Fruit fly (Drosophila melanogaster): ENCODE measurements around the gene CG5021.

The CG5021 gene

DNA sequence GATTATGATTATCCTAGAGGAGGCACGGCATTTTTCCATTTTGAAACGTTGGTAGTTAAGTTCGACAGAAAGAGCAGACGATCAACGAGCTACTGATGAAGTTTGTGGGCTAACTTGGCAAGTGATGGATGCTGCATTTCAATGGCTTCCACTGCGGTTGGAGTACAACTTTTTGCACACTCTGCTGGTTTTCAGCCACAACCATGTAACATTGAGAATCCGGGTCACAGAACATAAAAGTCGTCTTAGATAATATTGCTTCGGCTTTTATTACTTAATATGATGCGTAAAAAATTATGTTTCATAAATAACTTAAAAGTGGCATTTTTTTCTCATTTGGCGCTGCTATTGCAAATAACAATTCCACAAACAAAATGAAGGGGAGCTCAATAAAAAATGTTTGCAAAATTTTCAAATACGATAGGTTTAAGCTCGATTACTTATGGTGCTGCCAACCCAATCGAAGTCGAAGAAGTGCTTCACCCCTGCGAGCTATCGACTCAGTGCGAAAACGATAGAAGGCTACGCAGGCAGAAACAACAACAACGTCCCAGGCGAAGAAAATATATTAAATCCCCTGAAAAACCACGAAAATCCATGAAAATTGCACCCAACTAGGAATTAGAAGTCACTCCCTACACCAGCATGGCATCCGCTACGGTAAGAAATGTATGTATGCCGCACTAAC, at the start of gene CG5021, which contains the start of gene CG5653:
CG5021 (plus strand) TSS at position 506 of the 688 bp plus-strand sequence.
CG5653 (minus strand) TSS at position 51 of the 688 bp plus-strand sequence.
- TF ChIP-seq CTCF (optimal IDR thresholded peaks at IDR 0.05) (no peak), CG8478 (optimal IDR thresholded peaks at IDR 0.05) (no peak)

DNA sequence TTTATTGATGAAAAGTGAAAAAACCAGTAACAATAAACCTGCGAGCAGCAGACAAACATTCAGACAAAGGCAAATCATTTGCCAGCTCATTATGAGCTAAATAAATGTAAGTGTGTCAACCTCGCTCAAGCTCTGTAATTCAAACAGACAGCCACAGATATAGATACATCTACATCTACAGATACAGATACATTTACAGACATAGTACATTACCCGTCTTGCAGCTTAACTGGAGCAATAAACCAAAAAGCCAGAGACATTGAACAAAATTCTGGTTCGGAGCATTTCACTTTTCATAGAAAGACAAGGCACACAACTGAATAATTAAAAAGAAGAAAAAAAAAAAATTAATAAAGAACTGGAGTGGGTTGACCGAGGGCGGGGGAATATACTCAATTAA, 47.0 kb upstream of the CG5021 start:
- no peak for TF ChIP-seq CTCF (optimal IDR thresholded peaks at IDR 0.05)
- TF ChIP-seq CG8478 (optimal IDR thresholded peaks at IDR 0.05): no peak

DNA sequence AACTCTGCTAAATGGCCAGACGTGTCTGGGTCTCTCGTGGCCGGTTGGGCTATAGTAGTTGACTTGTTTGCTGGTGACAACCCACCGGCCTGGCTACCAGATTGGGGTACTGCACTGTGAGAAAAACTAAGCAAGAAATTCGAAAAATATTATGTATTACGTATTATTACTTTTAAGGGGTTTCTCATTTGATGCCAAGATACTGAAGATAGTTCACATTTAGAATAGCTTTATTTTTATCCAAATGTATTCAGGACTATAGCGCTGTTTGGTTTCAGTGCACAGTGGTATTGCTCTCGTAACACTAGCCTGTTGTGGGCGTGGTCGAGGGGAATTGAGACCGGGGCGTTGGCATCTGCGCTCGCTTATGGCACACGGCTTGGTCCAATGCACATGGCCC, 45.9 kb upstream of the CG5021 start:
- no peak for TF ChIP-seq CG8478 (optimal IDR thresholded peaks at IDR 0.05)
- TF ChIP-seq CTCF (optimal IDR thresholded peaks at IDR 0.05): no peak

DNA sequence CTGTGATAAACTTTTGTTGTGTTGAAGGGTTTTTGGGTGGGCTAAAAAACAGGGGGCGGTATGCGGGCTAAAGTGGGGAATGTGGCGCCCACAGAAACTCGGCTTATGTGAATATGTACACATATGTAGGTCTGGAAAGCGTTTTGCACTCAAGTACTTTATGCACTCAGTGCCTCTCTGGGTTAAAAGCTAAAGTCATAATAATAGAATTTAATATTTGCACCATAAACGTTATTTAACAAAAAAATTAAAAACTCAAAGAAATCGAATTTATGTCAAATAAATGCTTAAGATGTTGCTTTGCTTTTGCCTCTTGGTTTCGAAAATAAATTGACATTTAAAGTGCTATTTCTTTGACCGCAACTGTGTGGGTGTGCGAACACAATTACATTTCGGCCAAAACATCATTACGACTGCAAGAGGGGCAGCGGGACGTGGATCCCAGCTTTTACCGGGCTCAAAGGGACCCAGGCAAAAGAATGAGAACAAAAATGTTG, 42.2 kb upstream of the CG5021 start:
- no peak for TF ChIP-seq CTCF (optimal IDR thresholded peaks at IDR 0.05)

DNA sequence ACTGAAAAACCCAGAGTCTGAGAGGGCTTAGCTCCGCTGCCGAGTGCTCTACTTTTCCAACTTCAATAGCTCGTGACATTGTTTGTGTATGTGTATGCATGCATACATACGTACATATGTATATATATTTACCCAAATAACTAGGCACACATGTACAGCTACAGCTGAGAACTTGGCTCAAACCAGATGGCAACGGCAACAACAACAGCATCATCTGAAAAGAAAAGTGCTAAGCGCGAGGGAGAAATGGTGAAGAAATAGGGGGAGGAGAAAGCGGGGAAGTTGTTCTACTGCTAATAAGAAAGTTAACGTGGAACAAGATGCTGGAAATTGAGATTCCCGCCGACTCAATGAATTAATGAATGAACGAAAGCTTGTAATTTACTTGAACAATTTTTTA, 41.6 kb upstream of the CG5021 start:
- TF ChIP-seq CG8478 (optimal IDR thresholded peaks at IDR 0.05): no peak
- TF ChIP-seq CTCF (optimal IDR thresholded peaks at IDR 0.05): no peak

DNA sequence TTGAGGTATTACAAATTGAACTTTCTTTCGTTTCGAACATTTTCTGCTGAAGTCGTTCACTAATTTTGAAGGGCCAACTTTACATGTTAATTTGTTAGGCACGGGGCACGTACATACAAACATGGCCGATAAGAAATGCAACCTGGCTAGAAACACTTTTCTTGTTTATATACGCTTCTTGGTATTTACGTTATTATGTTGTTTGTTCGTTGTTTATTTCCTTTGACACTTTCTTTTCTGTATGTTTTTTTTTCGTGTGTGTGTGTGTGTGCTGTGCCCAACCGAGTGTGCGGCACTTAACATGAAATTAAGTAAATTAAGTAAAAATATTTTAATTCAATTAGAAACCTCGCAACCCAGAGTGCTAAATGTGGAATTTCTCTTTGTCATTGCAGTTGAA, 41.0 kb upstream of the CG5021 start:
- TF ChIP-seq CG8478 (optimal IDR thresholded peaks at IDR 0.05): no peak
- TF ChIP-seq CTCF (optimal IDR thresholded peaks at IDR 0.05): no peak

DNA sequence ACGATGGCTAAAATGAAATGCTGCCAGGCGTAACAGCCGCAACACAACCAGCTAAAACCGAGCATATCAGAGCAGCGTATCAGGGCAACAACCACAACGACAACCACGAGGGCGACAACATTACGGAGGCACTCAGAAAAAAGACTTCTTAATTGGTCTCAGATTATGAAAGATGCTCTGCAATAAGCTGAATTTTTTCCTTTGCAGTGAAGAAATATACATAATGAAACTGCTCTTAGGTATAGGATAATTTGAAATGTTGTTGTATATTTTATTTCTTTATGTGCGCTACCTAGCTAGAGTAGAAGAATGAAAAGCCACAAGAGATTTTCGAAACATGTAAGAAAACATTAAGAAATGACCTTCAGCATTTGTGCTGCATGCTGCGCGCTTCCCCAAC, 37.1 kb upstream of the CG5021 start:
- TF ChIP-seq CTCF (optimal IDR thresholded peaks at IDR 0.05) (no peak), CG8478 (optimal IDR thresholded peaks at IDR 0.05) (no peak)

DNA sequence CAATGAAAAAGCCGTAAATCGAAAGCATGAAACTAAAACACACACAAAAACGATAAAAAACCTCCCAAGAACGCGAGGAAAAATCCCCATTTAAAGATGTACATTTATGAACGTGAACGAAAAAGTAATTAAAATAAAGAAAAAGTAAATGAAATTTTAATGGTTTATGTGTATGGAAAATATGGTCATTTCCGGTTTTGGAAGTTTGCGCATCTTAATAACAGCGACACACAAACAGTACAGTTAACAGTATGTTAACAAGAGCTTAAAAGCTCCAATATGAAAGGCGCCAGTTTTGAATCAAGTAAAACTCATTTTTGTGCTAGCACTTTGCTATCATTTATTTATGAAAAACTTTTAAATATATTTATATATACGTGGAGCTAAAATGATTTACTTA, 34.7 kb upstream of the CG5021 start:
- no peak for TF ChIP-seq CTCF (optimal IDR thresholded peaks at IDR 0.05)
- no peak for TF ChIP-seq CG8478 (optimal IDR thresholded peaks at IDR 0.05)

DNA sequence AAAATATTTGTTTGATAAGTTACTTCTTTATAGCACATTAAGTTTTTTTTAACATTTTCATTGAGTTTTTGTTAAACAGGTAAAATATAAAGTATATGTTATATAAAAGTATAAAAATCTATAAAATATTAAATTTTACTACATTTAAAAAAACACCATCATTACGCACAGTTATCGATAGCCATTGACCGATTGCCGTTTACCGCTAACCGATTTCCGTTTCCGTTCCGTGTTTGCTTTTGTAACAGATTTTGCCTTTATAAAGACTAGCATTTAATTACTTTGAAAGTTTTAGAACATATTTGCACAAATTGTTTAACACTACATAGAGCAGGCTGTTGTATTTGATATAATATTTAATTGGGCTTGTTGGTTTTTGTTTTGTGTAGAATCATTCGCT, 27.0 kb upstream of the CG5021 start:
- no peak for TF ChIP-seq CG8478 (optimal IDR thresholded peaks at IDR 0.05)
- TF ChIP-seq CTCF (optimal IDR thresholded peaks at IDR 0.05): no peak

DNA sequence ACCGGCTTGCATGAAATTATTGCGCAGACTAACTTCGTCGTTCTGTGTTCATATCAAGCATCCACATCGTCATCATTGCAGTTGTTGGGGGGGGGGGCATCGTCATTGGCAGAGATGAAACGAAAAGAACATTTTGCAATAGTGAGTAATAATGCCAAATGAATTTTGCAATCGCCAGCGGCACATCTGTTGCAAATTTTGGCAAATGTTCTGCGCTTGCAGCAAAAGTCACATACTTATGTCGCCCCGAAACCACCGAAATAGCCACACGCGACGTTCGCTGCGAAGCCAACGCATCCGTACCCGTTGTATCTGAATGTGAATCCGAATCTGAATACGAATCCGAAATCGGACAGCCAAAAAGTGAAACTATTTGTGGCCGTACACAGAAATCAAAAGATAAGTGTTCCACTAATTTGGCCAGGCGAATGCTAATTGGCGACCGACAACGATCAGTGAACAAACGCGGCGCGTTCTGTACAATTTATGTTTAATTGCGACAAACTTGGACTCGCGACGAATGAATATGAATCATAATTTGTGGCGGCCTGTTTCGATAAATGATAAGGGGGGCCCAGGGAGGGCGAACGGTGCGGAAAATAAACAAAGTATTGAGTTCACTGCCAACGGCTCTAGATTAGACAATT, 18.7 kb upstream of the CG5021 start:
- TF ChIP-seq CG8478 (optimal IDR thresholded peaks at IDR 0.05) (no peak), CTCF (optimal IDR thresholded peaks at IDR 0.05) (no peak)

DNA sequence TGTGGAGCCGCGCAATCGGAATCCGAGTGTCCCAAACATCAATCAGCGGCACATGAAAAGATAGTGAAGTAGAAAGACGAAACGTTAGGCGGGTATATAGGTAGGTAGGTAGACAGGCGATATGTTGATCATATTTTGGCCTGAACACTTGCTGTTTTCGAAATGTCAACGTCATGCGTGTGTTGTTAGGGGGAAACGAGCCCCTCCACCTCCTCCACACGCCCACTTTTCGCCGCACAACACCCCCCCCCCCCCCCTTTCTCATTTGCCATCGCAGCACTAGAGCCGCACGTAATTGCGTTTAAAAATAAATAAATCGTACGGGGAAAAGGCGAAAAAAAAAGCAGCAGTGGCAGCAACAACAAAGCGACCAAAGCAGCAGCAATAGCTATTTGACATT, 16.8 kb upstream of the CG5021 start:
- TF ChIP-seq CG8478 (optimal IDR thresholded peaks at IDR 0.05): no peak
- TF ChIP-seq CTCF (optimal IDR thresholded peaks at IDR 0.05): no peak

DNA sequence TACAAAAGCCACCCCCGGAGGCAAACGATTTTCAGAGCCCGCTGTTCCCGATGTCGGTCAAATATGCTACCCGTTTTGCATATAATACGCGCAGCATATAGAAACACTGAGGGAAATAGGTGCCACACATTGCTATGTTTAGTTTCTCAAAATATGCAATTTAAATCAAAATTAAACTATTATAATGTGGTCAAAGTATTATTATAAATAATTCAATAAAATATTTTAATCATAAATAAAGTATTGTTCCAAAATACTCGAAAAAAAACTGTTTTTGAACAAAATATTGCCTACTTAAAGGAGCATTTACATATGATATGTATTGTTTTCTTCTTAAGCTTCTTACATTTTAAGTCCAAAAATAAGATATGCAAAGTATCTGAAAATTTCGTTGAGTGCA, 15.7 kb upstream of the CG5021 start:
- no peak for TF ChIP-seq CG8478 (optimal IDR thresholded peaks at IDR 0.05)
- no peak for TF ChIP-seq CTCF (optimal IDR thresholded peaks at IDR 0.05)

DNA sequence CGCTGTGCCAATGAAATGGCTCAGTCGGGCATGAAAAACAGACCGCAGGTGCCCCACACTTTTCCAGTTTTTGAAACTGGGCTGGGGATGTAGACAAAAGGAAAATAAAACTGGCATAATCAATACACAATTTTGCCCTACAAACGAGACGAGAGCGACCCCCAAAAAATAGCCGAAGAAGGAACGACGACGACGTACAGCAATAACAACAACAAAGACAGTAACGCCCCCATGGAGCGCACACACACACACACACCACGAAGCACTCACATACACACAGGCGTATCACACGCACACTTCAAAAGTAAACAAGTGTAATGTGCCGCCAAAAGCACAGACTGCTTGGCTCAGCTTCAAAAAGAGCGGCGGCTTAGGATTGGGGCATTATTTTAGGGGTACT, 15.1 kb upstream of the CG5021 start:
- TF ChIP-seq CG8478 (optimal IDR thresholded peaks at IDR 0.05): no peak
- TF ChIP-seq CTCF (optimal IDR thresholded peaks at IDR 0.05): no peak

DNA sequence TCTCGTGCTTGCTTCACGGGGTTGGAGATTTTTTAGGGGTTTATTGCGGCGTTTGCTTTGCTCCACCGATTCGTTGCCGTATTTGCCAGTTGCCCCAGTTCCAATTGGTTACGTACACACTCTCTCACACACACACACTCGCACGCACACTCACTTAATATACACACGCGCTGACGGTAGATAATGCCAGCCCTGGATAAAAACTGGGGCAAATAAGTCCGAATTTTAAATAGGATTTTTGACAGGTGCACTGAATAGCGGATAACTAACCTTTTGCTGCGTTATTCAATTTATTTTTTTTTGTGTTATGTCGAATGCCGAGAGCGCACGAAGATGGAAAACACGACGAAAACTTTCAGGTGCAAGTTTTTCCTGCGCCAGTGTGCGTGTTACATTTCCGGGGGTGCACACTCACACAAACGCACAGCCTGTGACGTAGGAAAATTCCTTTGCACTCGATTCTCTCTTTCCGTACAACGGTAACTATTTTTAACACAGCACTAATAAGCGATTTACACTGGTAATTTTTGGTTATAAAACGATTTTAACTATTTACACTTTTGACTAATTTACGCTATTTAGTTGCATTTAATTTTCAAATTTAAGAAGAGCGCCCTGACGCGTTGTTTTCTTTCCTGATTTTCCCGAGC, 14.0 kb upstream of the CG5021 start:
- TF ChIP-seq CTCF (optimal IDR thresholded peaks at IDR 0.05): no peak
- no peak for TF ChIP-seq CG8478 (optimal IDR thresholded peaks at IDR 0.05)

DNA sequence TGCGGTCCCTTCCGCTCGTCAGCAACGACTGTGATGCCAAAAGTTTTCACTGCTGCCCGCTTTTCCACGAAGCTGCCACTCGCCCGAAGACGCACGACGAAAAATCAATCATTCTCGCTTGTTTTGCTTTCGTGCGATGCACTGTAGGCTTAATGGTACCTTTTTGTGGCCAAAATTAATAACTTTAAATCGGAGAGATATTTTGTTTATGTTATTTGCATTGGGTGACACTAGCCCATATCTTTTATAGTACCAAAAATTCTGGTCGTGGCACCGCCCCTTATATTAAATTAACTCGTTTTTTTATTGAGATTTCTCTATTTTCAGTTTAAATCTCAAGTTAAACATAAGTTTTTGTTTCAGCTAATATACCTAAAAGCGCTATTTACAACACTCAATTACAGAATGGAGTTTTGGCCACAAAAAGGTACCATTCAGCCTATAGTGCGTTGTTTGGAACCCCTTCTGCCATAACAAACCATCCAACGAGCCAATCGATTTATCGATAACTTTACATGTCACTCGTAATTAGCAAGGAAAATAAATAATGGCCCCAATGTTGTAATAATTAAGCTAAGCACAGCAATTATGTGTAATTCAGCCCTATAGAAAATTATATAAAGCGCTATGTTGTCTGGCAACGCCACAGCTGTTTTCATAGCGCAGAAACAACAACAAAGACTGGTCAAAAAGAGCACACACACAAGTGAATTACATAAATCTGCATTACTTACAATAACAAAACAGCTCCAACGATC, 13.3 kb upstream of the CG5021 start:
- TF ChIP-seq CG8478 (optimal IDR thresholded peaks at IDR 0.05): no peak
- TF ChIP-seq CTCF (optimal IDR thresholded peaks at IDR 0.05): no peak

All from S2 (cell line).